Worm (Caenorhabditis elegans) whole organism, L3 larva: ENCODE data around the gene rho-1.

Source experiments
- R02D3.7 ChIP-seq: fragments of 150-350 bp; optimal IDR thresholded peaks from 2 replicates; lab custom pipeline; 2014; ENCODE audit warnings: missing biosample characterization, missing genetic modification characterization
- ama-1 ChIP-seq: fragments of 150-350 bp; optimal IDR thresholded peaks from 2 replicates; lab custom pipeline; 2018
- ceh-28 ChIP-seq: fragments of 150-350 bp; optimal IDR thresholded peaks from 2 replicates; lab custom pipeline; 2014; ENCODE audit warnings: missing biosample characterization, missing genetic modification reagents, missing genetic modification characterization
- ceh-82 ChIP-seq: fragments of 150-350 bp; optimal IDR thresholded peaks from 2 replicates; lab custom pipeline; 2014; ENCODE audit warnings: missing biosample characterization, missing genetic modification characterization
- ceh-9 ChIP-seq: sonication (generic microtip); optimal IDR thresholded peaks from 2 replicates; lab custom pipeline; 2018; ENCODE audit warnings: missing biosample characterization, missing genetic modification characterization
- egl-27 ChIP-seq: sonication (generic microtip); optimal IDR thresholded peaks from 4 replicates; lab custom pipeline; 2017; ENCODE audit warnings: missing biosample characterization, missing genetic modification reagents, missing genetic modification characterization
- egl-5 ChIP-seq: fragments of 150-350 bp; optimal IDR thresholded peaks from 2 replicates; lab custom pipeline; 2017; ENCODE audit warnings: missing biosample characterization, missing genetic modification reagents, missing genetic modification characterization, inconsistent platforms
- elt-1 ChIP-seq: fragments of 150-350 bp; optimal IDR thresholded peaks from 2 replicates; lab custom pipeline; 2014; ENCODE audit warnings: missing biosample characterization, missing genetic modification characterization
- elt-2 ChIP-seq: sonication (generic microtip); optimal IDR thresholded peaks from 2 replicates; lab custom pipeline; 2016; ENCODE audit warnings: missing genetic modification reagents, mild to moderate bottlenecking, missing genetic modification characterization, missing compliant biosample characterization
- elt-3 ChIP-seq, 3 experiments: fragments of 150-350 bp in 1 of 3; sonication (generic microtip) in 2 of 3; optimal IDR thresholded peaks; 2 replicates in 2 of 3; 4 replicates in 1 of 3; lab custom pipeline; 2014 to 2017; ENCODE audit warnings: missing biosample characterization in 3 of 3, missing genetic modification characterization in 3 of 3
- eor-1 ChIP-seq, 2 experiments: fragments of 150-350 bp; optimal IDR thresholded peaks; 2 replicates each; lab custom pipeline; 2014 to 2018; ENCODE audit warnings: missing biosample characterization in 2 of 2, missing genetic modification characterization in 2 of 2
- fkh-10 ChIP-seq: sonication (generic microtip); optimal IDR thresholded peaks from 2 replicates; lab custom pipeline; 2017; ENCODE audit warnings: missing biosample characterization, missing genetic modification reagents, missing genetic modification characterization
- fkh-2 ChIP-seq: fragments of 150-350 bp; optimal IDR thresholded peaks from 2 replicates; lab custom pipeline; 2014; ENCODE audit warnings: missing biosample characterization, missing genetic modification reagents, missing genetic modification characterization
- hmg-11 ChIP-seq: sonication (generic microtip); optimal IDR thresholded peaks from 2 replicates; lab custom pipeline; 2016; ENCODE audit warnings: missing genetic modification characterization, missing compliant biosample characterization
- jun-1 ChIP-seq: fragments of 150-350 bp; optimal IDR thresholded peaks from 2 replicates; lab custom pipeline; 2014; ENCODE audit warnings: missing biosample characterization, missing genetic modification reagents, missing genetic modification characterization
- lin-15B ChIP-seq: fragments of 150-350 bp; optimal IDR thresholded peaks from 2 replicates; lab custom pipeline; 2014; ENCODE audit warnings: missing biosample characterization, missing genetic modification characterization
- lin-39 ChIP-seq: fragments of 150-350 bp; optimal IDR thresholded peaks from 2 replicates; lab custom pipeline; 2018; ENCODE audit warnings: missing biosample characterization, missing genetic modification reagents, missing genetic modification characterization
- lsy-12 ChIP-seq: sonication (generic microtip); optimal IDR thresholded peaks from 2 replicates; lab custom pipeline; 2016; ENCODE audit warnings: mild to moderate bottlenecking, missing genetic modification characterization, missing compliant biosample characterization
- nfya-1 ChIP-seq: sonication (generic microtip); optimal IDR thresholded peaks from 2 replicates; lab custom pipeline; 2017; ENCODE audit warnings: missing genetic modification characterization, mild to moderate bottlenecking, missing compliant biosample characterization, antibody characterized with exemption, moderate library complexity; ENCODE audit not compliant: insufficient read depth
- nhr-11 ChIP-seq: fragments of 150-350 bp; optimal IDR thresholded peaks from 2 replicates; lab custom pipeline; 2014; ENCODE audit warnings: missing biosample characterization, missing genetic modification characterization
- nhr-12 ChIP-seq: fragments of 150-350 bp; optimal IDR thresholded peaks from 2 replicates; lab custom pipeline; 2014; ENCODE audit warnings: missing biosample characterization, missing genetic modification characterization
- nhr-23 ChIP-seq: fragments of 150-350 bp; optimal IDR thresholded peaks from 2 replicates; lab custom pipeline; 2014; ENCODE audit warnings: missing biosample characterization, missing genetic modification reagents, missing genetic modification characterization
- nhr-237 ChIP-seq: fragments of 150-350 bp; optimal IDR thresholded peaks from 2 replicates; lab custom pipeline; 2014; ENCODE audit warnings: missing biosample characterization, missing genetic modification characterization
- nhr-25 ChIP-seq: sonication (generic microtip); optimal IDR thresholded peaks from 2 replicates; lab custom pipeline; 2017; ENCODE audit warnings: missing biosample characterization, missing genetic modification characterization
- nhr-28 ChIP-seq: fragments of 150-350 bp; optimal IDR thresholded peaks from 2 replicates; lab custom pipeline; 2014; ENCODE audit warnings: missing biosample characterization, missing genetic modification characterization
- nhr-43 ChIP-seq: sonication (generic microtip); optimal IDR thresholded peaks from 2 replicates; lab custom pipeline; 2016; ENCODE audit warnings: mild to moderate bottlenecking, missing genetic modification characterization, missing compliant biosample characterization; ENCODE audit not compliant: poor library complexity, severe bottlenecking
- nhr-67 ChIP-seq: fragments of 150-350 bp; optimal IDR thresholded peaks from 2 replicates; lab custom pipeline; 2014; ENCODE audit warnings: missing biosample characterization, missing genetic modification characterization
- nhr-76 ChIP-seq: fragments of 150-350 bp; sonication (generic microtip); optimal IDR thresholded peaks from 5 replicates; lab custom pipeline; 2014; ENCODE audit warnings: missing biosample characterization, missing genetic modification characterization
- nhr-77 ChIP-seq: fragments of 150-350 bp; optimal IDR thresholded peaks from 2 replicates; lab custom pipeline; 2014; ENCODE audit warnings: missing biosample characterization, missing genetic modification characterization
- pha-4 ChIP-seq: fragments of 150-350 bp; optimal IDR thresholded peaks from 2 replicates; lab custom pipeline; 2014; ENCODE audit warnings: missing biosample characterization, missing genetic modification reagents, missing genetic modification characterization
- pqm-1 ChIP-seq: fragments of 150-350 bp; optimal IDR thresholded peaks from 2 replicates; lab custom pipeline; 2017; ENCODE audit warnings: missing biosample characterization, missing genetic modification characterization, inconsistent platforms
- sea-2 ChIP-seq: fragments of 150-350 bp; sonication (generic microtip); optimal IDR thresholded peaks from 4 replicates; lab custom pipeline; 2014; ENCODE audit warnings: missing biosample characterization, missing genetic modification reagents, missing genetic modification characterization
- skn-1 ChIP-seq: fragments of 150-350 bp; optimal IDR thresholded peaks from 2 replicates; lab custom pipeline; 2014; ENCODE audit warnings: missing biosample characterization, missing genetic modification characterization
- snpc-4 ChIP-seq: fragments of 150-350 bp; optimal IDR thresholded peaks from 2 replicates; lab custom pipeline; 2014; ENCODE audit warnings: missing biosample characterization, missing genetic modification characterization
- tbx-2 ChIP-seq: sonication (generic microtip); optimal IDR thresholded peaks from 2 replicates; lab custom pipeline; 2016; ENCODE audit warnings: mild to moderate bottlenecking, missing genetic modification characterization, missing compliant biosample characterization
- unc-39 ChIP-seq: sonication (generic microtip); optimal IDR thresholded peaks from 4 replicates; lab custom pipeline; 2017; ENCODE audit warnings: missing biosample characterization, missing genetic modification characterization
- unc-62 ChIP-seq: fragments of 150-350 bp; sonication (generic microtip); optimal IDR thresholded peaks from 4 replicates; lab custom pipeline; 2014; ENCODE audit warnings: missing biosample characterization, missing genetic modification reagents, missing genetic modification characterization
- zag-1 ChIP-seq: fragments of 150-350 bp; optimal IDR thresholded peaks from 2 replicates; lab custom pipeline; 2014; ENCODE audit warnings: missing biosample characterization, missing genetic modification characterization
- ztf-4 ChIP-seq: fragments of 150-350 bp; optimal IDR thresholded peaks from 2 replicates; lab custom pipeline; 2014; ENCODE audit warnings: missing biosample characterization, missing genetic modification characterization

Gene rho-1

DNA sequence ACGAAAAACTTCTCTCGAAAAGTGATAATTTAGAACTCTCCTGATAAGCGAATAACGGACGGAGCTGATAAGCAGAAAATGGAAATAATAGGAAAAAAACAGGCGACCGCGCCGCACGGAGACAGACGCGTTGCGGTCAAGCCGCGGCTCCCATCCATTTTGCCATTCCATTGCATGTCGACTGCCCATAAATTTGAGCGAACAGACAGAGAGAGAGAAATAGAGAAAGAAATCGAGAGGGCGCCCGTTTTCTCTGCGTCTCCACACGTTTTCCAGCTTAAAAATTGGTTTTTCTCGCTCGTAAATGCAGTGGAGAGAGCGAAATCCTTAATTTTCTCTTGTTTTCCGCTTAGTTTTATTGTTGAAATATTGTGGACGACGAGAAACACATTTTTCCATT is 13.0 kb upstream of the rho-1 start:
- no peak for TF ChIP-seq ceh-82 (tag; lab: Kevin White, UChicago)
- no peak for TF ChIP-seq unc-62 (GFP tag; lab: Kevin White, UChicago)
- TF ChIP-seq nhr-67 (tag; lab: Kevin White, UChicago), result no peak
- no peak for TF ChIP-seq ceh-9 (tag; lab: Kevin White, UChicago)
- no peak for TF ChIP-seq nhr-11 (tag; lab: Kevin White, UChicago)
- peak; percentile 30 for TF ChIP-seq skn-1 (tag; lab: Kevin White, UChicago)
- TF ChIP-seq pqm-1 (tag; lab: Kevin White, UChicago), result peak; percentile 78
- TF ChIP-seq fkh-10 (GFP tag; lab: Kevin White, UChicago), result peak; percentile 1
- TF ChIP-seq egl-27 (tag; lab: Kevin White, UChicago), result no peak
- no peak for TF ChIP-seq elt-3 (tag; optimal IDR thresholded peaks at IDR 0.05; lab: Kevin White, UChicago)
- peak; percentile 74 for TF ChIP-seq hmg-11
- TF ChIP-seq lin-15B (tag; lab: Kevin White, UChicago), result peak; percentile 17
- peak; percentile 17 for TF ChIP-seq snpc-4 (tag; lab: Kevin White, UChicago)
- no peak for TF ChIP-seq nhr-237 (tag; lab: Kevin White, UChicago)
- peak; percentile 49 for TF ChIP-seq jun-1 (tag; lab: Kevin White, UChicago)
- peak; percentile 52 for TF ChIP-seq lin-39
- TF ChIP-seq egl-5 (tag; lab: Kevin White, UChicago), result peak; percentile 93
- TF ChIP-seq pha-4 (tag; lab: Kevin White, UChicago), result peak; percentile 59
- TF ChIP-seq fkh-2 (tag; lab: Kevin White, UChicago), result no peak
- peak; percentile 75 for TF ChIP-seq nfya-1 (tag; lab: Kevin White, UChicago)
- TF ChIP-seq lsy-12 (tag; lab: Kevin White, UChicago), result no peak
- no peak for TF ChIP-seq nhr-43 (tag; lab: Kevin White, UChicago)
- peak; percentile 97 for TF ChIP-seq elt-2 (tag; lab: Kevin White, UChicago)
- peak; percentile 10 for TF ChIP-seq ceh-28 (tag; lab: Kevin White, UChicago)

DNA sequence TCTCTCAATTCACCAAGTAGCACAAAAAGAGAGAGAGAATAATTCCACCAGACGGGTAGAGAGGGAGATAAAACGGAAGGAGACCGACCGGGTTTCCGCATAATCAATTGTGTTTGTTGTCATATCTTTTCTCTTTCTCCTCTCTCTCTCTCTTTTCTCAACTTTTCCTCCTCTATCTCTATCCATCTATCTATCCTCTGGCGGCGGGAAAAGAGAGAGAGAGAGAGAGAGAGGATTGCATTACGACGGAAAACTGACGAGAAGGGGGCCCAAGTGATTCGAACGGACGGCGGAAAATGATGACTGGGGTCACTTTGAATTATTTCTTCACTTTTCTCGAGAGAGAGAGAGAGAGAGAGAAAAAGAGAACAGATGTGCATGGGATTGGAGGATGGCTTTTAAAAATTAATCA is 9.2 kb upstream of the rho-1 start:
- TF ChIP-seq nfya-1 (tag; lab: Kevin White, UChicago) (peak; percentile 75), unc-62 (GFP tag; lab: Kevin White, UChicago) (peak; percentile 67), nhr-77 (no peak), skn-1 (tag; lab: Kevin White, UChicago) (peak; percentile 33), tbx-2 (tag; lab: Kevin White, UChicago) (peak; percentile 65), elt-1 (no peak), ceh-28 (tag; lab: Kevin White, UChicago) (peak; percentile 67), lin-15B (tag; lab: Kevin White, UChicago) (no peak), jun-1 (tag; lab: Kevin White, UChicago) (no peak), ama-1 (lab: Kevin White, UChicago) (no peak), lin-39 (peak; percentile 64), nhr-25 (tag; lab: Kevin White, UChicago) (peak; percentile 20), unc-39 (no peak), nhr-237 (tag; lab: Kevin White, UChicago) (no peak), nhr-28 (no peak), nhr-23 (peak; percentile 79)

DNA sequence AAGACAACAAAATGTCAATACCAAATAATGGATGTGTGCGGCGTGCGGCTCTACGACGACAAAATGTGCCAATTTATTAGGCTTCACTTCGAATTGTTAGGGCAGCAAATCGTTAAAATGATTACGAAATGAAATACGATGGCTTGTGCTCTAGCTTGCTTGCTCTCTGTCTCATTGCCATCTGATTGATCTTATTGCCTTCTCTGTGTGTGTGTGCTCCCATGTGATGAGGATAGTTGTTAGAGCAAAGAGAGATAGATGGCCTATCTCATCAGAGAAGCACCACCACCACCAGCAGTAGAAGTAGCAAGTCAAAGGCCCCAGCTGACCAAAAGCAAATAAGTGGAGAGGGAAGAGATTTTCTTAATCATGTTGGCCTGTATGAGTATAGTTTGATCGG is 7.7 kb upstream of the rho-1 start:
- TF ChIP-seq nfya-1 (tag; lab: Kevin White, UChicago), result peak; percentile 25
- no peak for TF ChIP-seq eor-1 (tag; optimal IDR thresholded peaks at IDR 0.05; lab: Kevin White, UChicago)
- TF ChIP-seq skn-1 (tag; lab: Kevin White, UChicago), result no peak
- no peak for TF ChIP-seq nhr-23
- no peak for TF ChIP-seq nhr-76 (tag; lab: Kevin White, UChicago)
- TF ChIP-seq R02D3.7 (tag; lab: Kevin White, UChicago), result no peak
- TF ChIP-seq zag-1 (tag; lab: Kevin White, UChicago), result no peak
- TF ChIP-seq elt-2 (tag; lab: Kevin White, UChicago), result no peak
- TF ChIP-seq lin-39, result peak; percentile 45
- no peak for TF ChIP-seq tbx-2 (tag; lab: Kevin White, UChicago)
- no peak for TF ChIP-seq unc-62 (GFP tag; lab: Kevin White, UChicago)
- peak; percentile 94 for TF ChIP-seq egl-5 (tag; lab: Kevin White, UChicago)
- no peak for TF ChIP-seq egl-27 (tag; lab: Kevin White, UChicago)
- no peak for TF ChIP-seq ztf-4 (tag; lab: Kevin White, UChicago)
- no peak for TF ChIP-seq sea-2 (GFP tag; lab: Kevin White, UChicago)
- TF ChIP-seq unc-39, result no peak
- no peak for TF ChIP-seq fkh-10 (GFP tag; lab: Kevin White, UChicago)
- TF ChIP-seq nhr-43 (tag; lab: Kevin White, UChicago), result no peak
- no peak for TF ChIP-seq nhr-12 (tag; lab: Kevin White, UChicago)
- TF ChIP-seq, all 47 proteins: peak for 3
